Worm (Caenorhabditis elegans) whole organism, L4/young adult: ENCODE measurements around the gene rha-2.

Experiments
- dao-5 ChIP-seq: sonication (generic microtip); optimal IDR thresholded peaks from 2 replicates; lab custom pipeline; 2016; ENCODE audit warnings: missing genotype, missing genetic modification characterization, moderate library complexity, missing compliant biosample characterization
- him-1 ChIP-seq: sonication (generic microtip); optimal IDR thresholded peaks from 2 replicates; lab custom pipeline; 2016; ENCODE audit warnings: missing genotype, missing genetic modification reagents, missing genetic modification characterization, missing compliant biosample characterization

DNA sequence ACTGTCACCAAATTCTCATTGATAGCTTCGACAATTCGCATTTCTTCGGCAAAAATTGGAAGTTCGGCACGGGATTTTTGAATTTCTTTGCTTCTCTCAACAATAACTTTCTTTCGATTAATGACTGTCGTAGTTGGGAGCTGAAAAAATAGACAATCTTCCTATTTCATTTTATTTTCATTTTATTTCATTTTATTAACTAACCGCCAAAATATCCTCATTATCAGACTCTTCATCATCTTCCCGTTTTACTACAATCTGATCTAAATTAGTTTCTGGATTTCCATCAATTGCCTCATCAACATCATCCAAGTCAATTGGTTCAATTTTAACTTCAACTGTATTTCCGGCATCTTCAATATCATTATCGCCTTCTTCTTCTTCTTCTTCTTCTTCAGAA is 796 bp downstream of the rha-2 start:
- TF ChIP-seq him-1 (tag; lab: Kevin White, UChicago) (no peak), dao-5 (tag; lab: Kevin White, UChicago) (no peak)
